Fruit fly (Drosophila melanogaster): ENCODE data around the gene NLaz.
A peak's percentile ranks its signal among the peaks of the same experiment; 100 is the strongest.

The NLaz gene

dm6 chr2L:1315283-1315682, 46.3 kb downstream of the NLaz start:
- TF ChIP-seq chinmo (GFP tag; IDR thresholded peaks at IDR 0.05; ENCODE audit: partially characterized antibody) (no peak), CG18764 (GFP tag; optimal IDR thresholded peaks at IDR 0.05) (no peak), Sox100B (GFP tag; optimal IDR thresholded peaks at IDR 0.05) (no peak), CG33557 (GFP tag; optimal IDR thresholded peaks at IDR 0.05) (no peak), CG8944 (GFP tag; optimal IDR thresholded peaks at IDR 0.05) (no peak), Adf1 (GFP tag; IDR thresholded peaks at IDR 0.05) (no peak), E2f2 (GFP tag; IDR thresholded peaks at IDR 0.05) (no peak), usp (GFP tag; optimal IDR thresholded peaks at IDR 0.05) (no peak), gt (GFP tag; IDR thresholded peaks at IDR 0.05) (no peak), Vsx1 (GFP tag; optimal IDR thresholded peaks at IDR 0.05) (no peak), Meics (GFP tag; optimal IDR thresholded peaks at IDR 0.05) (no peak), CG34422 (GFP tag; IDR thresholded peaks at IDR 0.05) (no peak), MTF-1 (GFP tag; optimal IDR thresholded peaks at IDR 0.05; ENCODE audit: borderline replicate concordance) (no peak), lmd (GFP tag; IDR thresholded peaks at IDR 0.05) (peak; percentile 17; the same call in 1 of the 2 replicates), wdn (GFP tag; IDR thresholded peaks at IDR 0.05) (peak; percentile 15; the same call in 1 of the 2 replicates), p53 (GFP tag; optimal IDR thresholded peaks at IDR 0.05) (no peak), CG8281 (tag; optimal IDR thresholded peaks at IDR 0.05) (no peak), prd (optimal IDR thresholded peaks at IDR 0.05) (no peak), prd (GFP tag; IDR thresholded peaks at IDR 0.05) (peak; percentile 63), HLH54F (GFP tag; optimal IDR thresholded peaks at IDR 0.05) (no peak), esg (GFP tag; conservative IDR thresholded peaks at IDR 0.05) (no peak), CG16813 (GFP tag; IDR thresholded peaks at IDR 0.05; ENCODE audit: partially characterized antibody) (no peak), bowl (GFP tag; IDR thresholded peaks at IDR 0.05) (no peak), CG6272 (GFP tag; IDR thresholded peaks at IDR 0.05) (no peak), CG11560 (tag; IDR thresholded peaks at IDR 0.05) (0 out of 3 replicates have a peak, but pooled peaks have one; percentile 27), CG2889 (GFP tag; IDR thresholded peaks at IDR 0.05) (no peak), Sry-δ (GFP tag; optimal IDR thresholded peaks at IDR 0.05) (no peak), CG7963 (GFP tag; IDR thresholded peaks at IDR 0.05; ENCODE audit: partially characterized antibody) (no peak), CG2202 (tag; optimal IDR thresholded peaks at IDR 0.05) (no peak), hbn (GFP tag; IDR thresholded peaks at IDR 0.05; ENCODE audit: partially characterized antibody) (no peak), CG9609 (GFP tag; optimal IDR thresholded peaks at IDR 0.05) (no peak), bsh (GFP tag; optimal IDR thresholded peaks at IDR 0.05) (no peak), Gug (GFP tag; IDR thresholded peaks at IDR 0.05) (0 out of 4 replicates have a peak, but pooled peaks have one; percentile 11), CG9437 (GFP tag; optimal IDR thresholded peaks at IDR 0.05) (no peak), Pdp1 (GFP tag; optimal IDR thresholded peaks at IDR 0.05) (no peak), CG31441 (GFP tag; IDR thresholded peaks at IDR 0.05) (no peak), CG6854 (GFP tag; optimal IDR thresholded peaks at IDR 0.05) (no peak), ap (GFP tag; IDR thresholded peaks at IDR 0.05) (no peak), grn (GFP tag; optimal IDR thresholded peaks at IDR 0.05) (no peak), Camta (GFP tag; optimal IDR thresholded peaks at IDR 0.05) (no peak), CG4404 (GFP tag; IDR thresholded peaks at IDR 0.05) (peak; percentile 18; the same call in 1 of the 2 replicates), Drgx (GFP tag; IDR thresholded peaks at IDR 0.05) (no peak; the same call in 1 of the 2 replicates), CG11504 (tag; optimal IDR thresholded peaks at IDR 0.05) (peak; percentile 4), Blimp-1 (GFP tag; optimal IDR thresholded peaks at IDR 0.05) (no peak), jing (GFP tag; optimal IDR thresholded peaks at IDR 0.05) (no peak), Fer2 (tag; optimal IDR thresholded peaks at IDR 0.05) (no peak), CG31388 (GFP tag; optimal IDR thresholded peaks at IDR 0.05) (no peak), ac (GFP tag; optimal IDR thresholded peaks at IDR 0.05) (no peak), onecut (GFP tag; IDR thresholded peaks at IDR 0.05) (no peak), pb (GFP tag; optimal IDR thresholded peaks at IDR 0.05) (no peak), CG3065 (GFP tag; optimal IDR thresholded peaks at IDR 0.05) (no peak), CG18599 (GFP tag; optimal IDR thresholded peaks at IDR 0.05) (peak; percentile 32)

Data from whole organism, embryonic.